Fruit fly (Drosophila melanogaster): ENCODE data around the gene CG14731.

CG14731 gene

DNA sequence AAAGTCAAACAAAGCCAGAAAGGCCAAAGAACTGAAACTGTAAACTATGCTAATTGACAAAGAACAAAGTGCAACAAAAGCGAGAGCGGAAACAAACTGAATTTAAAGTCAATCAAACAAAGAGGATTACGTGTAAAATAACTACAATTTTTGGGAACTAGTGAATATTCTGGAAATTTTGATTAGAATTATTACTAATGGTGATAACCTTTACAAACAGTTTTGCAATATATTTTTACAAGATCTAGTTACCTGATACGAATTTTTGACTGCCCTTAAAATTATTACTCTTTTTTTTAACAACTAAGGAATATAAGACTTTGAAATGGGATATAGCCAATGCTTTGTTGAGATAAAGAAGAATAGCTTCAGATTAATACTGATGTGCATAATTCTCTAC lies at the start of gene CG14731:
CG14731 (plus strand) TSS at position 301 of the 400 bp plus-strand sequence.
- no peak for TF ChIP-seq CG17801 (GFP tag; optimal IDR thresholded peaks at IDR 0.05; ENCODE audit: partially characterized antibody)

DNA sequence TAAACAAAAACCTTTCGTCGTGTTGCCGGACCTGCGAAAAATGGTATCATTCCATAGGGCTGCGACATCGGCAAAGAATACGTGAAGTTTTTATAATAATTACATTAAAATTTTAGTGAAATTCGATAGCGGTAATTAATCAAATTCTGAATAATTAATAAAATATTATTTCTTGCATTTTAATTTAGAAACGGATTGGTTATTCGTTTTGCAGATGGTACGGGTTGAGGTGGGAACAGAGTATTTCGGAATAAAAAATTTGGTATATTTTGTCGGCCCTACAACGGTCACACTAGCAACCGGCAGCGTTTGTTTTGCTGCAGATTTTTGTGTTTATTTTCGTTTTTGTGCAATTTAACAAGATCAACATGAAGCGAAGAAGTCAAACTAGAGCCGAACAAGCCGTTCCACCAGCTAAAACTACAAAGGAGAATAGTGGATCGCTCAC lies 48.5 kb upstream of the CG14731 start, which contains the start of the genes CG6962 and CG31368:
CG6962 (minus strand) TSS at position 29 of the 448 bp plus-strand sequence.
CG31368 (plus strand) TSS at position 285 of the 448 bp plus-strand sequence.
- TF ChIP-seq CG17801 (GFP tag; optimal IDR thresholded peaks at IDR 0.05; ENCODE audit: partially characterized antibody) = peak; percentile 60

DNA sequence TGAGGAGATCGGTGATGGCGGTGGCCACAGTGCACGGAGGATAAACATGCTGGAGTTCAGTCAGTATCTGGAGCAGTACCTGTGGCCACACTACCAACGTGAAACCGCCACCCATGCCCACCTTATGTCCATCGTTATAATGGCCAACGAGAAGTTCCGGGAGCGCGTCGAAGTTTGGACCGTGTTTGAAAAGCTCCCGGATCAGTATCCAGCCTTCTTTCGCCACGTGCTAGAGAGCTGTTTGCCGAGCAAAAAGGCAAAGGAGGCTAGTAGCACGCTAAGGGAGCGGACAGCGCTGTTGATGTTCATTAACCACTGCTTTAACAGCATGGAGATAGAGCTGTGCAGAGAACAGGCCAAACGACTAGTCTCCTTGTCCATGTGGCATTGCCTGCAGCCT lies 47.9 kb upstream of the CG14731 start:
- TF ChIP-seq CG17801 (GFP tag; optimal IDR thresholded peaks at IDR 0.05; ENCODE audit: partially characterized antibody) = no peak

DNA sequence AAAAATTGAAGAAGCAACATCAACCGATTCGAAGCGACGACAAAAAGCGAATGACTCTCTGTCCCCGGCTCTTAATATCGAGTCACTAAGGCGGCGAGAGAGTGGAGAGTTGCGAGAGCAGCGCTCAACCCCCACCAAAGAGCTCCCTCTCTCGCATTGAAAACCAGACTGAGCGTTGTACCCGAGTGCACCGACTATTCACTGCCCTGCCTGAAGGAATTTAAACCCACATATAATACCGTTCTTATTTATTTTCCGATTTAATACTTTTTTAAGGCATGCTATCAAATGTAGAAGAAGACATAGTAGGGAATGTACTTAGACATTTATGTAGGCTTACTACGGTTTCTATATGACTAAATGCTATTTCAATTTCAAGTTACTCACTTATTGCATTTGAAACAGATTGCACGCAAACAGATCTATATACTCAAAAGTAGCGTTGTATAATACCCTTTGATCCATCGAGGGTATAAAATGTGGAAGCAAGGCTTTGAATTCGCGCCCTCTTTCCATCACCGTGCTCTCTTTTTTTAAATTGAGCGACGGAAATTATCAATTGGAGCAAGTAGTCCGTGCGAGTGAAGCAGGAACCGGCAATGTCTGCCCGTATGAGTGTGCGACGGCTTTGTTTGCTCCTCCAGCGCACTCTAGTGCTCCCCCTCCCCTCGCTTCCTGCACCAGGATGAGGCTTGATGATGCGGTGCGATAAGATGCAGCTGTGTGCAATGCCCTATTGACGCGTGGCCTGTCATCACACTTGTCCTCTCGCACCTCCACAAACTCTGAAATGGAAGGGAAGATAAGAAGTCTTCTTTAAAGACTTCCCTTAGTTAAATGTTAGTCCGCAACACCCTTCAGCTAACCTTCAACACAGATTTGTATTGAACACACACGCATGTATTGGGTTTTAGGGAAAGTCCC lies 43.7 kb upstream of the CG14731 start, which contains the start of gene mthl5:
mthl5 (minus strand) TSS at position 55 of the 924 bp plus-strand sequence.
- TF ChIP-seq CG17801 (GFP tag; optimal IDR thresholded peaks at IDR 0.05; ENCODE audit: partially characterized antibody) = peak; percentile 59

DNA sequence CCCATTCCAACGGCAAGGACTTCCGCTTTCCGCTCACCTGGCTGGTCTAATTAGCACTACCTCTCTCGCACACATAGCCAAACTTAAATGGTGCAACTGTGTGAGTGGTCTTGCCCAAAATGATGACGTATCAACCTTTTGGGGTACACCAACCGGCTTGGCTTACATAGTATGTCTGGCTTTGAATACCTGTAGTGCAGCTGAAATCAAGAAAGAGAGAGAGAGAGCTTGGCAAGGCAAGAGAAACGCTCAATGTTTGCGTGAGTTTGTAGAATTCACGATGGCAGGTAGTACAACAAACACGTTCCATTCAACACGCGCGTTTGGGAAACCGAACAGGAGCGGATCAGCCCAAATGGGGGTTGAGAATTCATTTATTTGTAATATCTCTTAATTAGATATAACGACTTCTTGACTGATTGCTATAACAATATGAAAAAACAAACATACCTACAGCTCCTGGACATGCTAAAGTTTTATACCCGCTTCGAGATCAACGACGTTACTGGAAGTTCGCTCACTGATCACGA lies 43.0 kb upstream of the CG14731 start:
- TF ChIP-seq CG17801 (GFP tag; optimal IDR thresholded peaks at IDR 0.05; ENCODE audit: partially characterized antibody) = peak; percentile 17

DNA sequence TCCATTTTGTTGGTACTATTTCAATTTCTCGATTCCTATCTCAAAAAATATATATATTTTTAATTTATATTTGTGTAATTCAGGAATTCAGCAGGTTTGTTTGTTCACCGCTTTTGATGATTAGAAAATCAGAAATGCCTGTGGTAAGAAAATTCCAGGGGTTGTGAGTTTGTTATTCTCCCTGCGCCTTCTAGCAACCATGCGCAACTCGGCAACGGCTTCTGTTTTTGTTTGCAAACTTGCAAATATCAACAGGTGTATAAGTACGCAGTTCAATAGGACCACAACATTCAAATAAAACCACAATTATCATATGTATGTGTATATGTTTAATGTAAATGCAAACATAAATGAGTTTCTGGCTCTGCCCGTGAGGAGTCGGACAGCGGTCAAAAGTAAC lies 37.9 kb upstream of the CG14731 start, which contains the start of gene Dnali1:
Dnali1 (minus strand) TSS at position 101 of the 400 bp plus-strand sequence.
- no peak for TF ChIP-seq CG17801 (GFP tag; optimal IDR thresholded peaks at IDR 0.05; ENCODE audit: partially characterized antibody)

DNA sequence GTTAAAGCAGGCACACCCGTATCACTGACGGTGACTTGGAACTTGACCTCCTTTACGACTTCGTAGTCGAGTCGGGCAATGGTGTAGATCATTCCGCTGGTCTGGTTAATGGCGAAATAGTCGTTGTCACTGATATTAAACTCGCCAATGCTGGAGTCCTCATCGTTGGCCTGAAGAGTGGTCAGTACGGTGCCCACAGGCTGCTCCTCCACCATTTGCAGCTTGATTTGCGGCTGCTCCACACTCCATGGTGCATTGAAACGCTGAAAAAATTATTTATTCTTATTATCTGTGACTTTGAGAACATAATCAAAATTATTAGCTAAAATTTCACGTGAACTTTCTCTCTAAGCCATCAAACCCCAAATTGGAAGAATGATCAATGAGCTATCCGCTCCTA lies 33.8 kb upstream of the CG14731 start, which contains the start of gene CG34307:
CG34307 (plus strand) TSS at position 301 of the 400 bp plus-strand sequence.
- TF ChIP-seq CG17801 (GFP tag; optimal IDR thresholded peaks at IDR 0.05; ENCODE audit: partially characterized antibody) = no peak

DNA sequence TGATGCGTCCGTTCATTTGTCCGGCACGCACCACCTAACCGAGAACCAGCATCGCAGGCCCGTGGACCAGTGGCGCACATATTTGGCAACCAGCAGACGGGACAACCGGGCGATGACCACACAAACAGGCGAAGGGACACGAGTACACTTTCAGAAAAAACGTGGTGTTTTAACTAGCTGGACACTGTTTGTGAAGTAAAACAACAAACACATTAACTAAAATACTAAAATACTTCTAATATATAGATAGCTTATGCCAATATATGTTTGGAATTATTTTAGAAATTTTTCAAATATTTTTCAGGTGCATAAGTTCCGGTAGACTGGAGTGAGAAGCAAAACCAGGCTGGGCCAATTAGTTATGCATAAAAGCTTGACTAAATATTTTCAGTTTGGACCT lies 28.2 kb upstream of the CG14731 start:
- no peak for TF ChIP-seq CG17801 (GFP tag; optimal IDR thresholded peaks at IDR 0.05; ENCODE audit: partially characterized antibody)

DNA sequence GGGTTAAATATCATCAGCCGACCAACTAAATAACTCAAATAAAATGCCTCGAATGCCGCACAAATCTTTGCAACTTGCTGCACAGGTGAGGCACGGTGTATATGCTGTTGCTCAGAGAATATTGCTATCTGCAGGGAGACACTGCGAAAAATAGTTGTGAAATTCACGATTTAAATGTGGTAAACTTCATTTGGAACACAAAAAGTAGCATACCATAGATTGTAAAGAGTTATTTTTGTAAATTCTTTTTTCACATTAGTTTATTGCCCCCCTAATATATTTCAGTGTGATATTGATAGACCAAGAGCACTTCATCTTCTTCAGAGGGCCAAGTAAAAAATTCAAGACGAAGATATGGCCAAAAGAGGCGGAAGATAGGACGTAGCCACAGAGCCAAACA lies 10.5 kb upstream of the CG14731 start:
- no peak for TF ChIP-seq CG17801 (GFP tag; optimal IDR thresholded peaks at IDR 0.05; ENCODE audit: partially characterized antibody)

DNA sequence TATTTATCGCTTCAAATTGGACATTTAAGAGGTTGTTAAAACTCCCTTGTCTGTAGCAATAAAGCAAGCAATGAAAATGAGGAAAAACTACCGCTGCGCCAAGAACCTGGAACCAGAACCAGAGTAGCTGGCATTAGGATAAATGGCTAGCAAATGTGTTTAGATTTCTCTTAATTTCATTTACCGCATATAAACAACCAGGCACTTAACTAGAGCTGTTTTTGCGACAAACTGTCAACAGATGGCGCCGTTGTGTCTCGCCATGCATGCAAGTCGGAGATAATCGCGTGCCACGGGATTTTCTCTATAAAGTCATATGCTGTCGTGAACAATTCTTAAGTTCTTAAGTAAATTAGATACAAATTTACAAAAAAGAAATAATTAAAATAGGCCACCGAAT lies 2.8 kb downstream of the CG14731 start:
- no peak for TF ChIP-seq CG17801 (GFP tag; optimal IDR thresholded peaks at IDR 0.05; ENCODE audit: partially characterized antibody)

DNA sequence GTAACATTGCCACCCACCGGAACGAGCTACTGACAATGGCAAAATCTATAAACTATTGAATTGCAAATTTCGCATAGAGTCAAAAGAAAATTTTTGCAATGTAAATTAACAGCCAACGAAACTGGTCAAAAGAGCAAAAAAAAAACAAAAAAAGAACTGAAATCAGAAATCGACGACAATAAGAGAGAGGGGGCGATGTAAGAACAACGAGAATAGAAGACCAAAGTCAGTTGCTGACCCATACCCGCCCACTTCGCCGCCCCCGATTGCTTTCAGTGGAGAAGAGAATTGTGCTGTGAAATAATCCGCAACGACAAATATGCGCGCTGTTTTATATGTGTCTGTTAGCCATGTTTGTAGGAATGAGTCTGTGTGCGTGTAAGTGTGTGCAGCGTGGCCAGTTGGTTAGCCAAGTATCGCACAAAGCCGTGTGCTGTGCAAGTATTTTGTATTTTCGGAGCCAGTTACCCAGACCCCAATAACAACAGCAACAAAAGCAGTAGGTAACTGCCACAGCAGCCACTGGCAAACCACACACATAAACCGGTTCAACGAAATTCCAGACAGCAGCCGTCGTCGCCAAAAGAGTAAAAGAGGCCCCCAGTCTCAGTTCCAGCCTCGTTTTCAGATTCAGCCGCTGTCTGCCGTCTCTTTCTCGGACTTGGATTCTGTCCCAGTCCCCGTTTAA lies 6.5 kb downstream of the CG14731 start:
- TF ChIP-seq CG17801 (GFP tag; optimal IDR thresholded peaks at IDR 0.05; ENCODE audit: partially characterized antibody) = no peak

DNA sequence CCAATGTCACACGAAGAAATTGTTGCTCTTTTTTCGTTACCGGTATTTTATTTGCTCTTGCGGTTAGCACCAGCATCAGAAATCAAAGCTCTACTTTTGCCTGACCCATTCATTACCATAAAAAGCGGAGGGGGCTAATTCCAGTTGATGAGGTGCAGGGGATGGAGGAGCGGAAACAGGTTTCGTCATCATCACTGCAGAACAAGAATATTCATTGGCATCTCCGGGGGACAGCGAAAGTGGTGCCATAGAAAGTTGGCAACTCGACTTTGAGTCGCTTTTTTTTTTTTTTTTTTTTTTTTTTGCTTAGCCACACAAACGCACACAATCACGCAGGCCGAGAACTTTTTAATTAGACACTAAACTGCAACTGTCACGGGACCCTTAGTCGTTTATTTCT lies 10.1 kb downstream of the CG14731 start:
- no peak for TF ChIP-seq CG17801 (GFP tag; optimal IDR thresholded peaks at IDR 0.05; ENCODE audit: partially characterized antibody)

DNA sequence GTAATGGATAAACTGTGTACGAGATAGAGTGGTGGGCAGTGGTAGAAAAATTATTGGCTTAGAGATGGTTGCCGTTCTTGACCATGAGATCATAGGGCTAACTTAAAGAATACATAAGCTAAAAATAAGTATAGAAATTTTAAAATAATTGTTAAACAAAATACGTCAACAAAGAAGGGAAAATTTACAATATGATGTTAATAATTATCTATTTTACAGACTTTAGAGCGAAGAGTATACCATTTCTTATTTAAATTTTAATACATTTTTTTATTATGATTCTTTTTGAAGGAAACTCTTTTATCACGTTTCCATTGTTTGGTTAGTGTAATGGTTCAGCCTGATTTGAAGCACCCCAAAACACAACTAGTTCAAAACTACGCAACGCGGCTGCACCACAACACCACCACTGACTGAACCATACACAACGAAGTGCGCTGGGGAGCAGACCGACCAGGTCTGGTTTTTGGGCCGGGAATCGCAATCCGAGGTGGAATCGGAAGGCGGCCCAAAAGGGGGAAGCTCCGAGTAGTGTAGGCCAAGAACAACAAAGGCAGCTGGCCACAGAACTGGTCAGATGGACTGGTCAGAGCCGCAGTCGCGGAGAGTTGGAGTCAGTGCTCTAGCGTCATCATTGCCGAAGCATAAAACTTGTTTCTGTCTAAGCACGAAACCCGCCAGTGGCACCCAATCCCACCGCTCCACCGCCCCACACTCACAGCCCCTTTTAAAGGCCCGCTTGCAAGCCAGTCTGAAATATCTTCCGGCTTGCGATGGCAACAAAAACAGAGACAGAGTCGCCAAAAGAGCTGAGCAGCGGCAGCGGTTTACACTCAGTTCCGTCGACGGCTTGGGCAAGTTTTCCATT lies 14.6 kb downstream of the CG14731 start:
- no peak for TF ChIP-seq CG17801 (GFP tag; optimal IDR thresholded peaks at IDR 0.05; ENCODE audit: partially characterized antibody)

All from ovary, adult (tissue).